Worm (Caenorhabditis elegans) whole organism, early embryonic: ENCODE results near the gene C39E9.12.

Experiments
- B0310.2 ChIP-seq: sonication (generic microtip); optimal IDR thresholded peaks from 2 replicates; lab custom pipeline; 2016; ENCODE audit warnings: mild to moderate bottlenecking, missing genetic modification characterization, missing compliant biosample characterization
- F13C5.2 ChIP-seq: sonication (generic microtip); optimal IDR thresholded peaks from 2 replicates; lab custom pipeline; 2017; ENCODE audit warnings: mild to moderate bottlenecking, missing genetic modification characterization, inconsistent platforms, missing compliant biosample characterization
- aly-1 ChIP-seq: sonication (generic microtip); optimal IDR thresholded peaks from 2 replicates; lab custom pipeline; 2016; ENCODE audit warnings: missing genetic modification characterization, missing compliant biosample characterization
- ama-1 ChIP-seq: fragments of 150-350 bp; optimal IDR thresholded peaks from 2 replicates; lab custom pipeline; 2014
- ceh-13 ChIP-seq: fragments of 200-800 bp; sonication (Bioruptor generic); optimal IDR thresholded peaks from 2 replicates; lab custom pipeline; 2018; ENCODE audit warnings: mild to moderate bottlenecking, missing genetic modification characterization, missing compliant biosample characterization
- ceh-36 ChIP-seq: sonication (generic microtip); optimal IDR thresholded peaks from 2 replicates; lab custom pipeline; 2016; ENCODE audit warnings: missing genetic modification characterization, inconsistent platforms, missing compliant biosample characterization
- ets-7 ChIP-seq: sonication (generic microtip); optimal IDR thresholded peaks from 2 replicates; lab custom pipeline; 2016; ENCODE audit warnings: missing genotype, missing genetic modification characterization, missing compliant biosample characterization
- flt-1 ChIP-seq: fragments of 200-800 bp; sonication (Bioruptor generic); IDR thresholded peaks from 2 replicates; pipeline ENCODE4 v1.3.6; 2022; ENCODE audit warnings: missing genetic modification characterization, missing compliant biosample characterization
- hmbx-1 ChIP-seq: sonication (generic microtip); optimal IDR thresholded peaks from 2 replicates; lab custom pipeline; 2016; ENCODE audit warnings: mild to moderate bottlenecking, missing genetic modification characterization, missing compliant biosample characterization
- hmg-4 ChIP-seq: fragments of 200-800 bp; sonication (Bioruptor generic); optimal IDR thresholded peaks from 2 replicates; lab custom pipeline; 2018; ENCODE audit warnings: mild to moderate bottlenecking, missing genetic modification characterization, missing compliant biosample characterization
- hnd-1 ChIP-seq: sonication (generic microtip); optimal IDR thresholded peaks from 2 replicates; lab custom pipeline; 2016; ENCODE audit warnings: missing genetic modification characterization, missing compliant biosample characterization
- pes-1 ChIP-seq: fragments of 200-800 bp; sonication (Bioruptor generic); IDR thresholded peaks from 2 replicates; pipeline ENCODE4 v1.3.6; 2022; ENCODE audit warnings: missing genetic modification reagents, missing genetic modification characterization, missing compliant biosample characterization
- scrt-1 ChIP-seq: fragments of 200-800 bp; sonication (Bioruptor generic); IDR thresholded peaks from 2 replicates; pipeline ENCODE4 v1.3.6; 2022; ENCODE audit warnings: missing genetic modification characterization, missing compliant biosample characterization
- sea-1 ChIP-seq: fragments of 200-800 bp; sonication (Bioruptor generic); conservative IDR thresholded peaks from 2 replicates; pipeline ENCODE4 v1.3.6; 2022; ENCODE audit warnings: missing genetic modification characterization, missing compliant biosample characterization
- tbx-11 ChIP-seq: fragments of 200-800 bp; sonication (Bioruptor generic); IDR thresholded peaks from 2 replicates; pipeline ENCODE4 v1.3.6; 2022; ENCODE audit warnings: missing genetic modification characterization, missing compliant biosample characterization
- tbx-37 ChIP-seq: fragments of 200-800 bp; sonication (Bioruptor generic); conservative IDR thresholded peaks from 2 replicates; pipeline ENCODE4 v1.3.6; 2022; ENCODE audit warnings: missing genetic modification reagents, missing genetic modification characterization, missing compliant biosample characterization
- tra-4 ChIP-seq: sonication (generic microtip); optimal IDR thresholded peaks from 2 replicates; lab custom pipeline; 2017; ENCODE audit warnings: missing genetic modification characterization, missing compliant biosample characterization

C39E9.12 gene

DNA sequence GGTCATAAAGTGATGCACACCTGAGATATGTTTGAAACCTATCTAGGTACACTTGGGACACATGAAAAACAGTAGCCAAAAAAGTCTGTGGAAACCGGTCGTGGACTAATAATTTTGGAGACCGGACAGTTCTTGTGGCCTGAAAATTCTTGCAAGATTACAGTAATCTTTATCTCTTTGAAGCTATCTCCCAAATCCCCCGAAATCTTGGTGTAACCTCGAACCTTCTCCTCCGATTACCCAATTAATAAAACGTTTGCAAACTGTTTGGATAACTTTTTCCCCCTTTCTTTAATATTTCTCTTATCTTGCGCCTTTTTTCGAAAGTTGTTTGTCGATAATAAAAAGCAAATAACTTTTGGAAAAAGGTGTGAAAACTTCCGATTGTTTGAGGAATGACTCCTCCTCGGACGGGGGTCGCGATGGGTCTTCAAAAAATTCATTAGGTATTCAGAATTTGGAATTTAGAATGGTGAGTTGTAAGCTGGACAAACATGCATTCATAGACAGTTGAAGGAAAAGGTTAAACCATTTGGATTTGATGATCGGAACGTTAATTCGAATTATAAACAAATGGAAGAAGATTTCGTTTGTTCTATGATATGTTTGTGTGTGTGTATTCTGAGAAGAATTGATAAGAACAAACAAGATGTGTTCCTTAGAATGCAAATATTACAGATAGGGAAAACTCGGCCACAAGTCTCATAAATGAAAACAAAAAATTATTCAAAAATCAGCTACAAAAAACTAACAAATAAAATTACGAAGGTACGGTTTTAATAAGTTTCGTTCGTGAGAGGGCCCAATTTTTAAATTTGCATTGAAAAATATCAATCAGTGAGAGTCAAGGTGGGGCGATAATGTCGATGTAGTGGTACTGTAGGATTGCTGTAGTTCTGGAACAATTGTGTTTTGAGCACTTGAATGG, 10.7 kb upstream of the C39E9.12 start:
- no peak for TF ChIP-seq ets-7 (tag; lab: Kevin White, UChicago)
- no peak for TF ChIP-seq tbx-11 (GFP tag; lab: Robert Waterston, UW)
- TF ChIP-seq scrt-1 (GFP tag; lab: Robert Waterston, UW): no peak
- no peak for TF ChIP-seq ceh-13 (GFP tag; lab: Kevin White, UChicago)
- no peak for TF ChIP-seq B0310.2 (tag; lab: Kevin White, UChicago)
- TF ChIP-seq tbx-37 (GFP tag; lab: Robert Waterston, UW): no peak
- TF ChIP-seq ama-1 (lab: Kevin White, UChicago): no peak
- no peak for TF ChIP-seq hnd-1 (tag; lab: Kevin White, UChicago)
- TF ChIP-seq hmbx-1 (tag; lab: Kevin White, UChicago): no peak
- no peak for TF ChIP-seq flt-1 (GFP tag; lab: Robert Waterston, UW)
- TF ChIP-seq aly-1 (tag; lab: Kevin White, UChicago): no peak

DNA sequence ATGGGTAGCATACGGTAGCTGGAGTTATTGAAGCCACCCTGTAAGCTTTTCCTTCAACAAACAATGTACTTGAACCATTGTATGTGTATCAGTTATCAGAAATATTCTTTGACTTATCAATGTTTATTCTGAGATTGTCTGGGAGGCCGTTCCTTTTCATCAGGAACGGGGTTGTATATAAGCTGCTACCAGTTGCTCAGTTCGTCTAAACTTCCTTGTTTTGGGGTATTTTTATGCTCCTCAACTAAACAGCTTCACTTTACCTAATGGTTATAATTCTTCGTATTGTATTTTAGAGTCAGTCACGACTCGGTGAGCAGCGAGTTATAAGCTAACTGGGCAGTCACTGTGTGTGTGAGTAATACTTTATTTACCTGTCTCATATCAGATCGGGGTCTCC, 8.1 kb upstream of the C39E9.12 start:
- TF ChIP-seq pes-1: no peak
- TF ChIP-seq tbx-37 (GFP tag; lab: Robert Waterston, UW): no peak

DNA sequence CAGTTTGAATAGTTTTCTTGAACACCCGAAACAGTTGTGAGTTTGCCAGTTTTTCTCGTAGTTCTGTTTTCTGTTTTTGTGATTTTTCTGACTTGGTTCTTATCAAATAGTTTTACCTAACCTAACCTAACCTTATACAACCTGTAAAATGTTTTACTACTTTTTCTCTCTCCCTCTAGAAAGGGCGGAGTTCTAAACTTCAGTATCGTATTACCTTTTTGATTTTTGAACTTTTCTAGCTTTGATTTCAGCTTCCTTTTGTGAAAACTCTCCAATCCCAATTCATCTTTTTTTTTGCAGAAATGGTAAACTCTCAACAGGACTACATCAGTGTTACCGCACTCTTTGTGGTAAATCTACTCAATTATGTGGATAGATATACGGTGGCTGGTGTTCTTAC, 7.1 kb upstream of the C39E9.12 start, which contains the start of gene spin-2:
spin-2 (plus strand) TSS at position 301 of the 400 bp plus-strand sequence.
- no peak for TF ChIP-seq aly-1 (tag; lab: Kevin White, UChicago)
- TF ChIP-seq hmbx-1 (tag; lab: Kevin White, UChicago): no peak
- no peak for TF ChIP-seq ama-1 (lab: Kevin White, UChicago)
- no peak for TF ChIP-seq sea-1

DNA sequence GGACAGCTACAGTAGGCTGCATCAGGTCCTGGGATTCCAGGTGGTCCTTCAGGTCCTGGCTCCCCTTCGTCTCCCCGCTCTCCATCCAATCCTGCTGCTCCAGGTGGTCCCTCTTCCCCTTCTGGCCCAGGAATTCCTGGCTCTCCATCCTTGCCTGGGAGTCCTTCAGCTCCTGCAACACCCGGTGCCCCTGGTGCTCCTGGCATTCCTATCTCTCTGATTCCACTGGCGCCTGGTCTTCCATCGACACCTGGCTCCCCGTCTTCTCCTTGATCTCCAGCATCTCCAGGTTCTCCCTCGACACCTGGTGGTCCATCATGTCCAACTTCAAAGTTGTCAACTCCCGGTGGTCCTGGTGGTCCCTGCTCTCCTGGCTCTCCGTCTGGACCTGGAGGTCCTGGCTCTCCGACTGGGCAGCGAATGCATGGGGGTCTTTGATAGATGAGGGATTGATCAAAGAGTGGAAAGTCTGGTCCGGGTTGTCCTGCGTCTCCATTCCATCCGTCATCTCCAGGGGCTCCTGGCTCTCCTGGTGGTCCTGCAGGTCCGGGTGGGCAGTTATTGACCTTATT, 4.0 kb upstream of the C39E9.12 start:
- no peak for TF ChIP-seq ama-1 (lab: Kevin White, UChicago)
- peak; percentile 42 for TF ChIP-seq hmg-4
- no peak for TF ChIP-seq hnd-1 (tag; lab: Kevin White, UChicago)

DNA sequence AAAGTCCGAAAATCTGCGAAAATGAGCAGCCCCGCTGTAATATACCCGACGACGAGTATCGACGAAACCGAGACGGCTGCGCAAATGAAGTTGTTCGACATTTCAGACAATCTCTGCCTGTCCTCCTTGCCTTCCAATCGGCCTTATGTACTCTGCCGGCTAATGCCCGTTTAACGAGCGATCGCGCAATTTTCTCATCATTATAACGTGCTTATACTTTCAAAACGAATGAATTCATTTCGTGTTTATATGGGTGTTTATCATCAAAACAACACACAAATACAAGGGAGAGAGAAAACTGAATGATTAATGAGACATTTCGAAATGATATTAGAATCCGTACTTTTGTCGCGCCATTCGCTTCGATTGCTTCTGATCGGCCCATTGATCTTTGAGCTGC, 2.8 kb upstream of the C39E9.12 start, which contains the start of gene col-132:
col-132 (minus strand) TSS at position 101 of the 400 bp plus-strand sequence.
- no peak for TF ChIP-seq ceh-36 (tag; lab: Kevin White, UChicago)
- TF ChIP-seq tbx-11 (GFP tag; lab: Robert Waterston, UW): no peak
- no peak for TF ChIP-seq tra-4
- no peak for TF ChIP-seq hmbx-1 (tag; lab: Kevin White, UChicago)

DNA sequence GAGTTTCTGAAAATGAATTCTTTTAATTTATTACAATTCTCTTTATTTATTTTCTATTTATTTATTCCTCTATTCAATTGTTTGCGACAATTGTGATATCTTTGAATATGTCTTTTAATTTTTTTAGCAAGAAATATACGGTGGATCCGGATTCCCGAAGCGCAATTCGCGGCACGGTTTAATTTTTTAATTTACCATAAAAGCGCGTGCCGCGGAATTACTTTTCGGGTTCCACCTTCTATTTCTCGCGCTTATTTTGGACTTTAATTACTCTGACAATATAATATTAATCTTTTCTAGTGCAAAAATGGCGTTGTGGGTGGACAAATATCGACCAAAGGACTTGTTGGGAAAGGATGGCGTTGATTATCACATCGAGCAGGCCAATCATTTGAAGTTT, 1.7 kb downstream of the C39E9.12 start, which contains the start of gene rfc-3:
rfc-3 (plus strand) TSS at position 301 of the 400 bp plus-strand sequence.
- TF ChIP-seq tra-4: no peak
- TF ChIP-seq ama-1 (lab: Kevin White, UChicago): peak; percentile 14
- no peak for TF ChIP-seq ets-7 (tag; lab: Kevin White, UChicago)
- no peak for TF ChIP-seq aly-1 (tag; lab: Kevin White, UChicago)

DNA sequence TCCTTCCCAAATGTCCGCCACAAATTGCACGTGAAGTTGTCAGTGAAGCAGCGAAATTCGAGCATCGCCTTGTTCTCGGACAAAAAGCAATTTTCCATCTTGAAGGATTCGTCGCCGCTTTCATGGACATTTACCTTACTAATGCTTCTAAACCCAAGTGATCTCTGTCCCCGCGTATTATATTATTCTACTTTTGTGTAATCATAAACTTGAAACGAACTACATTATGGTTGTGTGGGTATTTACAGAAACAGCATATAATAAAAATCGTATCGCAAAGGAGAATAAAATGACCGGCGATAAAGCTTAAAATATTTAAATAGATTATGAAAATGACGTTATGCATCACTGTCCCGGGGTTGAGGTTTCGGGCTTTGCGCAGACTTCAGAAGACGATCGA, 3.0 kb downstream of the C39E9.12 start:
- TF ChIP-seq tra-4 (no peak), flt-1 (GFP tag; lab: Robert Waterston, UW) (no peak), B0310.2 (tag; lab: Kevin White, UChicago) (no peak)

DNA sequence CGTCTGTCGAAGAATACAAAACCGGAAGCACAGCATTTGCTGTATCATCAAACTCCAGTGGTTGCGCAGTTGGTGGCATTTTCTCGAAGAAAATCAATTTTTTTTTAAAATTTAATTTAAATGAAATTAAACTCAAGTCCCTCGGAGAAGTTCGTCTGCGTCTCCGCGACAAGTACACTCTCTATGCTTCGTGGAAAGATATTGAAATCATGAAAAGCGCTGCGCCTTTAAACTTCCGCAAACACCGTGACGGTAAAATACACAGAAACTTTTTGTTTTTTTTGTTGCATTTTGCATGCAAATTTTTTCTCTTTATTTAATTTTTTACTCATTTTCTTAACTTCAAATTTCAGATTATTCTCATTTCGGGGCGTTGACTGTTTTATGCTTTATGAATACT, 4.8 kb downstream of the C39E9.12 start, which contains the start of the genes dli-1, tin-9.2 and exos-4.1:
dli-1 (minus strand) TSS at position 141 of the 400 bp plus-strand sequence.
tin-9.2 (plus strand) TSS at position 344 of the 400 bp plus-strand sequence.
exos-4.1 (plus strand) TSS at position 348 of the 400 bp plus-strand sequence.
- peak; percentile 41 for TF ChIP-seq F13C5.2 (tag; lab: Kevin White, UChicago)
- no peak for TF ChIP-seq tbx-37 (GFP tag; lab: Robert Waterston, UW)

DNA sequence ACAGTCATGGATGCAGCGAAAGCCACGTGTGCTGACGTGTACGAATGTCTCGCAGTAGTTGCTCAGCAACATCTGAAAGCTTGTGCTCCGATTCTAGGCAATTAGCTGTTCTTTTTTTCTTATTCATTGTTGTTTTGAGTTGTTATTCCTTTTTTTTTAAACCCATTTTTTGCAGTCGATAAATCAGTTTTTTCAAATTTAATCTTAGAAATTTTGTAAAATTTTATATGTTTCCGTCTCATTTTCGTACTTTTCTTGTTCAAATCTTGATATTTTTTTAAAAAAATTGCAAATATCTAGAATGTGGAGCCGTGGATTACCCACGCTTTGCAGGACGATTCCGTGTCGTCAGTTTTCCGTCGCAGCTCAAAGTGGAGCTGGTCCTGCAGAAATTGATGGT, 6.6 kb downstream of the C39E9.12 start, which contains the start of gene fask-1:
fask-1 (plus strand) TSS at position 301 of the 400 bp plus-strand sequence.
- TF ChIP-seq sea-1 (no peak), pes-1 (no peak), F13C5.2 (tag; lab: Kevin White, UChicago) (no peak)
